Fruit fly (Drosophila melanogaster) ovary, adult (tissue): ENCODE results near the gene CG16700.

Experiments
- CG17801 ChIP-seq: fragments of 200-800 bp; optimal IDR thresholded peaks from 2 replicates; lab custom pipeline; 2019; ENCODE audit warnings: missing biosample characterization, mild to moderate bottlenecking, missing genetic modification characterization, moderate library complexity; ENCODE audit not compliant: partially characterized antibody

The CG16700 gene

DNA sequence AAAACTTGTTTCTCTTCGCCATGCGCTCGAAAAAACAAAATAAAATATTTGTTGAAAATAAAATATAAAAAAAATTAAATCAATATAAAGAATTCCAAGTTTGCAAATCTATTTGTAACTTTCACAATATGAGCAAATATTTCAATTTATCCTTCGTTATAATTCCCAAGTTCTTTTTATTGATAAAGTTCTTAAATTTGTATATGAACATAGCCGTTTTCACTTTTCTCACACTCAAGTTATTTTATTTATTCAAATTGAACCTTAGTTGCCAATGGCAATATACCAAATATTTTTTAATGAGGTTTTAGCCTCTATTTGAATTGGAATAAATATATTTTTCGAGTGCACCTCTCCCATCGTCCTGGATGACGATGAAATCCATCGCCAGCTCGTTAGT is 41.0 kb downstream of the CG16700 start:
- no peak for TF ChIP-seq CG17801 (GFP tag; lab: Kevin White, UChicago)

dm6 chrX:17142940-17143534 is 51.4 kb downstream of the CG16700 start, which contains the start of the genes mei-217 and mei-218:
Gene mei-217, minus strand, starts transcription at chrX:17142990.
Gene mei-218, minus strand, starts transcription at chrX:17142990.
- peak; percentile 8 for TF ChIP-seq CG17801 (GFP tag; lab: Kevin White, UChicago)

DNA sequence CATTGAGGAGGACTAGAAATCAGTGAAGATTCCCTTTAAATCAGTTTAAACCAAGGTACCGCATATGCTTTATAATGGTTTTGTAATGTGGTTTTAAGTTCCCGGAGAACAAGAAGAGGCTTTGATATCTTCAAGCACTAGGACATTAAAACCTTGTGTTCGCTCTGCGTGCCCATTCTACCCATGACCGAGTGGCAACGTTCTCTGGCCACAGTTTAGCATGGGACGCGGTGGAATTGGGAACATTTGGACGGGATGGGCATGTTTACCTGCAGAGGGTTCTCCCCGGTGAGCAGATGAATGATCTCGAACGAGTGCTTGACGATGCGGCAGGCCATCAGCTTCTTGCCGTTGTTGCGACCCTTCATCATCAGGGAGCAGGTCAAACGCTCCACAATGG is 54.9 kb downstream of the CG16700 start:
- TF ChIP-seq CG17801 (GFP tag; lab: Kevin White, UChicago): no peak
